1 fruit fly cellular context compared by ENCODE assay signal in genomic region chr2L:19869937-19870336, dm6.
TF ChIP-seq lines count a peak whose summit lies in the region.

No protein-coding gene starts in this region.

TF ChIP-seq in whole organism, embryonic, 481 proteins besides CTCF, POLR2A, EP300 and RAD21 (continued from another document):
- peak; percentile 45 for TF ChIP-seq CoRest (tag; optimal IDR thresholded peaks at IDR 0.05; lab: Kevin White, UChicago)
- peak; percentile 12 for TF ChIP-seq CG2202 (tag; optimal IDR thresholded peaks at IDR 0.05; lab: Kevin White, UChicago)
- no peak for TF ChIP-seq sd (tag; optimal IDR thresholded peaks at IDR 0.05; lab: Kevin White, UChicago)
- no peak for TF ChIP-seq CG6854 (GFP tag; optimal IDR thresholded peaks at IDR 0.05; lab: Kevin White, UChicago)
- peak; percentile 33 for TF ChIP-seq CG15514 (GFP tag; optimal IDR thresholded peaks at IDR 0.05; lab: Kevin White, UChicago)
- peak; percentile 65; the same call in 1 of the 2 replicates for TF ChIP-seq ro (GFP tag; IDR thresholded peaks at IDR 0.05; lab: Robert Waterston, UW)
- peak; percentile 33 for TF ChIP-seq NC2β (GFP tag; optimal IDR thresholded peaks at IDR 0.05; lab: Kevin White, UChicago)
- TF ChIP-seq ttk (GFP tag; IDR thresholded peaks at IDR 0.05; lab: Robert Waterston, UW) = peak; percentile 80
- no peak for TF ChIP-seq h (optimal IDR thresholded peaks at IDR 0.05; lab: Kevin White, UChicago)
- TF ChIP-seq Max (GFP tag; optimal IDR thresholded peaks at IDR 0.05; lab: Kevin White, UChicago) = no peak
- TF ChIP-seq CG8924 (tag; optimal IDR thresholded peaks at IDR 0.05; lab: Kevin White, UChicago) = peak; percentile 39
- no peak for TF ChIP-seq CG10431 (GFP tag; optimal IDR thresholded peaks at IDR 0.05; lab: Kevin White, UChicago)
- TF ChIP-seq CG16863 (GFP tag; optimal IDR thresholded peaks at IDR 0.05; lab: Kevin White, UChicago) = peak; percentile 69
- no peak for TF ChIP-seq inv (GFP tag; IDR thresholded peaks at IDR 0.05; lab: Robert Waterston, UW; ENCODE audit: partially characterized antibody)
- peak; percentile 74 for TF ChIP-seq Mrtf (GFP tag; IDR thresholded peaks at IDR 0.05; lab: Robert Waterston, UW)
- TF ChIP-seq CG7928 (GFP tag; optimal IDR thresholded peaks at IDR 0.05; lab: Kevin White, UChicago) = no peak
- no peak for TF ChIP-seq ATbp (GFP tag; optimal IDR thresholded peaks at IDR 0.05; lab: Kevin White, UChicago)
- no peak for TF ChIP-seq CG4328 (GFP tag; optimal IDR thresholded peaks at IDR 0.05; lab: Kevin White, UChicago)
- TF ChIP-seq CG17802 (tag; optimal IDR thresholded peaks at IDR 0.05; lab: Kevin White, UChicago) = peak; percentile 14
- TF ChIP-seq CG9727 (GFP tag; optimal IDR thresholded peaks at IDR 0.05; lab: Kevin White, UChicago) = peak; percentile 68
- TF ChIP-seq Doc2 (GFP tag; IDR thresholded peaks at IDR 0.05; lab: Robert Waterston, UW) = peak; percentile 56; the same call in 1 of the 2 replicates
- TF ChIP-seq pan (optimal IDR thresholded peaks at IDR 0.05; lab: Kevin White, UChicago) = no peak
- TF ChIP-seq pan (GFP tag; optimal IDR thresholded peaks at IDR 0.05 in 1 of 2, IDR thresholded peaks at IDR 0.05 in 1 of 2) = peak in 1 of 2 experiments; percentile 91
- peak; percentile 94 for TF ChIP-seq CG4404 (GFP tag; IDR thresholded peaks at IDR 0.05; lab: Robert Waterston, UW)
- TF ChIP-seq CG32532 (GFP tag; IDR thresholded peaks at IDR 0.05; lab: Robert Waterston, UW) = peak; percentile 87
- TF ChIP-seq Gug (GFP tag; IDR thresholded peaks at IDR 0.05; lab: Robert Waterston, UW) = peak; percentile 84
TF ChIP-seq in whole organism, embryonic: peak in this region for 306.
